Fruit fly (Drosophila melanogaster): Measurements from ENCODE around the gene CG14095.
A peak's percentile ranks its signal among the peaks of the same experiment; 100 is the strongest.
"Not testable (repeated sequence)": the region's sequence is repeated elsewhere in the genome, so short reads cannot be mapped to it uniquely, and the experiment has no call there.

Gene CG14095

dm6 chr3L:19464659-19465058 is at the start of gene CG14095:
CG14095 (minus strand) TSS chr3L:19464759.
- no peak for TF ChIP-seq CG17801 (GFP tag; optimal IDR thresholded peaks at IDR 0.05; ENCODE audit: partially characterized antibody)

dm6 chr3L:19512672-19513071 is 48.1 kb upstream of the CG14095 start:
- TF ChIP-seq CG17801 (GFP tag; optimal IDR thresholded peaks at IDR 0.05; ENCODE audit: partially characterized antibody): no peak

- no peak for TF ChIP-seq CG17801 (GFP tag; optimal IDR thresholded peaks at IDR 0.05; ENCODE audit: partially characterized antibody)
Observed at dm6 chr3L:19504719-19505118, 40.2 kb upstream of the CG14095 start.

- TF ChIP-seq CG17801 (GFP tag; optimal IDR thresholded peaks at IDR 0.05; ENCODE audit: partially characterized antibody): no peak
Observed at dm6 chr3L:19503770-19504169, 39.2 kb upstream of the CG14095 start, which contains the start of gene CG9452. CG9452 (minus strand) TSS chr3L:19503870.

dm6 chr3L:19500698-19501097 is 36.1 kb upstream of the CG14095 start, which contains the start of gene CG9451:
CG9451 (minus strand) TSS chr3L:19500798.
- TF ChIP-seq CG17801 (GFP tag; optimal IDR thresholded peaks at IDR 0.05; ENCODE audit: partially characterized antibody): no peak

dm6 chr3L:19499334-19499733 is 34.8 kb upstream of the CG14095 start:
- no peak for TF ChIP-seq CG17801 (GFP tag; optimal IDR thresholded peaks at IDR 0.05; ENCODE audit: partially characterized antibody)

dm6 chr3L:19497623-19498022 is 33.1 kb upstream of the CG14095 start, which contains the start of gene CG9449:
CG9449 (minus strand) TSS chr3L:19497723.
- TF ChIP-seq CG17801 (GFP tag; optimal IDR thresholded peaks at IDR 0.05; ENCODE audit: partially characterized antibody): no peak

- TF ChIP-seq CG17801 (GFP tag; optimal IDR thresholded peaks at IDR 0.05; ENCODE audit: partially characterized antibody): no peak
Observed at dm6 chr3L:19497135-19497534, 32.6 kb upstream of the CG14095 start.

dm6 chr3L:19496600-19496999 is 32.0 kb upstream of the CG14095 start:
- TF ChIP-seq CG17801 (GFP tag; optimal IDR thresholded peaks at IDR 0.05; ENCODE audit: partially characterized antibody): no peak

- peak; percentile 43 for TF ChIP-seq CG17801 (GFP tag; optimal IDR thresholded peaks at IDR 0.05; ENCODE audit: partially characterized antibody)
Observed at dm6 chr3L:19495991-19496588, 31.5 kb upstream of the CG14095 start.

- TF ChIP-seq CG17801 (GFP tag; optimal IDR thresholded peaks at IDR 0.05; ENCODE audit: partially characterized antibody): no peak
Observed at dm6 chr3L:19494954-19495353, 30.4 kb upstream of the CG14095 start.

- not testable (repeated sequence) for TF ChIP-seq CG17801 (GFP tag; optimal IDR thresholded peaks at IDR 0.05; ENCODE audit: partially characterized antibody)
Observed at dm6 chr3L:19487260-19487659, 22.7 kb upstream of the CG14095 start, which contains the start of gene CG32212. CG32212 (plus strand) TSS chr3L:19487560.

dm6 chr3L:19486398-19486797 is 21.8 kb upstream of the CG14095 start, which contains the start of gene brv1:
brv1 (minus strand) TSS chr3L:19486498.
- no peak for TF ChIP-seq CG17801 (GFP tag; optimal IDR thresholded peaks at IDR 0.05; ENCODE audit: partially characterized antibody)

dm6 chr3L:19483007-19483406 is 18.4 kb upstream of the CG14095 start:
- TF ChIP-seq CG17801 (GFP tag; optimal IDR thresholded peaks at IDR 0.05; ENCODE audit: partially characterized antibody): no peak

- no peak for TF ChIP-seq CG17801 (GFP tag; optimal IDR thresholded peaks at IDR 0.05; ENCODE audit: partially characterized antibody)
Observed at dm6 chr3L:19482014-19482413, 17.5 kb upstream of the CG14095 start.

dm6 chr3L:19481209-19481608 is 16.6 kb upstream of the CG14095 start:
- no peak for TF ChIP-seq CG17801 (GFP tag; optimal IDR thresholded peaks at IDR 0.05; ENCODE audit: partially characterized antibody)

dm6 chr3L:19475478-19475877 is 10.9 kb upstream of the CG14095 start, which contains the start of the genes CG18294 and CG32213:
CG18294 (minus strand) TSS chr3L:19475578.
CG32213 (plus strand) TSS chr3L:19475839.
- not testable (repeated sequence) for TF ChIP-seq CG17801 (GFP tag; optimal IDR thresholded peaks at IDR 0.05; ENCODE audit: partially characterized antibody)

Data from ovary, adult (tissue).